Fruit fly (Drosophila melanogaster): ENCODE data around the gene CG3061.

- TF ChIP-seq CG18011 (GFP tag; optimal IDR thresholded peaks at IDR 0.05) = no peak
- TF ChIP-seq CG16863 (GFP tag; optimal IDR thresholded peaks at IDR 0.05) = no peak
- peak; percentile 35 for TF ChIP-seq unpg (GFP tag; optimal IDR thresholded peaks at IDR 0.05)
- no peak for TF ChIP-seq CG11696 (GFP tag; IDR thresholded peaks at IDR 0.05)
- TF ChIP-seq odd (GFP tag; optimal IDR thresholded peaks at IDR 0.05) = no peak
- TF ChIP-seq pfk (GFP tag; optimal IDR thresholded peaks at IDR 0.05) = no peak
- no peak for TF ChIP-seq Scr (GFP tag; IDR thresholded peaks at IDR 0.05; ENCODE audit: partially characterized antibody)
Measured at dm6 chr3R:14041036-14041435, 8.9 kb downstream of the CG3061 start.
